Worm (Caenorhabditis elegans) whole organism, L1 larva: Measurements from ENCODE around the gene F10G2.1.

Experiments used
- hlh-17 ChIP-seq: fragments of 200-800 bp; sonication (Bioruptor generic); optimal IDR thresholded peaks from 2 replicates; lab custom pipeline; 2018; ENCODE audit warnings: missing genetic modification characterization, mild to moderate bottlenecking, missing compliant biosample characterization, moderate library complexity, borderline replicate concordance
- lin-39 ChIP-seq: fragments of 150-350 bp; optimal IDR thresholded peaks from 2 replicates; lab custom pipeline; 2014; ENCODE audit warnings: missing biosample characterization, missing genetic modification reagents, missing genetic modification characterization
- mef-2 ChIP-seq: fragments of 150-350 bp; optimal IDR thresholded peaks from 2 replicates; lab custom pipeline; 2014; ENCODE audit warnings: missing biosample characterization, missing genetic modification characterization
- mep-1 ChIP-seq: fragments of 150-350 bp; optimal IDR thresholded peaks from 2 replicates; lab custom pipeline; 2014; ENCODE audit warnings: missing biosample characterization, missing genetic modification characterization
- nhr-20 ChIP-seq: sonication (generic microtip); optimal IDR thresholded peaks from 2 replicates; lab custom pipeline; 2016; ENCODE audit warnings: mild to moderate bottlenecking, missing genetic modification characterization, missing compliant biosample characterization
- pax-3 ChIP-seq: fragments of 200-800 bp; sonication (Bioruptor generic); optimal IDR thresholded peaks from 2 replicates; lab custom pipeline; 2018; ENCODE audit warnings: mild to moderate bottlenecking, missing genetic modification characterization, moderate library complexity, missing compliant biosample characterization
- snpc-4 ChIP-seq: fragments of 150-350 bp; optimal IDR thresholded peaks from 2 replicates; lab custom pipeline; 2014; ENCODE audit warnings: missing biosample characterization, missing genetic modification characterization
- unc-62 ChIP-seq: fragments of 150-350 bp; optimal IDR thresholded peaks from 2 replicates; lab custom pipeline; 2014; ENCODE audit warnings: missing biosample characterization, missing genetic modification reagents, missing genetic modification characterization
- ztf-4 ChIP-seq: fragments of 150-350 bp; optimal IDR thresholded peaks from 2 replicates; lab custom pipeline; 2014; ENCODE audit warnings: missing biosample characterization, missing genetic modification characterization

DNA sequence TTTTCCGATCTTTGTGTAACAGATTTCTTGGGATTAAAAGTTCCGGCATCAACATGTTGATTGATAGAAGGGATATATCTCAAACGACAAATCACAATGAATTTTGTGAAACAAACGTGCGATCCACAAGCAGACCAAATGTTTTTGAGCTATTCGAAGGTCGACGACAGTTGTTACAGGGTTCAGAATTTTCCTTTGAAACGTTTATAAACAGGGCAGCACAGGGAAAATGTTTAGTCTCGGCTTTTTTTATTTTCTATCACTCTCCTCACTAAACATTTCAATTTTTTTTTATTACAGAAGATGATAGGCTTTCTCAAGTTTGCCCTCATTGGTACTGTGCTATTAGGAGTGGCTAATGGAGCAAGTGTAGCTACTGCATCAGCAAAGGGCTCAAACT, 32.6 kb downstream of the F10G2.1 start, which contains the start of gene exc-13:
- TF ChIP-seq mep-1 (tag; lab: Kevin White, UChicago) (no peak), mef-2 (tag; lab: Kevin White, UChicago) (no peak), ztf-4 (tag; lab: Kevin White, UChicago) (no peak), pax-3 (tag; lab: Kevin White, UChicago) (no peak), unc-62 (no peak), snpc-4 (tag; lab: Kevin White, UChicago) (no peak), nhr-20 (tag; lab: Kevin White, UChicago) (no peak), hlh-17 (no peak), lin-39 (tag; lab: Kevin White, UChicago) (no peak)
